Fruit fly (Drosophila melanogaster): Measurements from ENCODE around the gene CG11594.

dm6 chr3L:4026506-4026868, 676 bp upstream of the CG11594 start, which contains the start of gene Gr64a:
- TF ChIP-seq Myb (GFP tag; optimal IDR thresholded peaks at IDR 0.05) = no peak
- no peak for TF ChIP-seq Sin3A (optimal IDR thresholded peaks at IDR 0.05)
- TF ChIP-seq CG1529 (GFP tag; optimal IDR thresholded peaks at IDR 0.05) = no peak
- no peak for TF ChIP-seq nerfin-2 (GFP tag; IDR thresholded peaks at IDR 0.05; ENCODE audit: partially characterized antibody)
- TF ChIP-seq CG4617 (GFP tag; optimal IDR thresholded peaks at IDR 0.05; ENCODE audit: borderline replicate concordance) = no peak
- no peak for TF ChIP-seq Abd-B (GFP tag; optimal IDR thresholded peaks at IDR 0.05)
- no peak for TF ChIP-seq CG9876 (GFP tag; optimal IDR thresholded peaks at IDR 0.05)
- TF ChIP-seq CG12071 (GFP tag; optimal IDR thresholded peaks at IDR 0.05) = no peak
- TF ChIP-seq toy (GFP tag; IDR thresholded peaks at IDR 0.05) = no peak
- TF ChIP-seq ttk (GFP tag; IDR thresholded peaks at IDR 0.05) = no peak
- TF ChIP-seq BEAF-32 (GFP tag; optimal IDR thresholded peaks at IDR 0.05) = no peak
- TF ChIP-seq D19B (GFP tag; optimal IDR thresholded peaks at IDR 0.05) = no peak

All from whole organism, embryonic.